Worm (Caenorhabditis elegans) whole organism, L3 larva: ENCODE measurements around the gene exc-13.
"Not testable (repeated sequence)": the region's sequence is repeated elsewhere in the genome, so short reads cannot be mapped to it uniquely, and the experiment has no call there.

Experiments used
- R02D3.7 ChIP-seq: fragments of 150-350 bp; optimal IDR thresholded peaks from 2 replicates; lab custom pipeline; 2014; ENCODE audit warnings: missing biosample characterization, missing genetic modification characterization
- ZK546.5 ChIP-seq: sonication (generic microtip); optimal IDR thresholded peaks from 2 replicates; lab custom pipeline; 2017; ENCODE audit warnings: missing biosample characterization, missing genetic modification characterization
- ama-1 ChIP-seq: fragments of 150-350 bp; optimal IDR thresholded peaks from 2 replicates; lab custom pipeline; 2018
- ceh-16 ChIP-seq: sonication (generic microtip); optimal IDR thresholded peaks from 2 replicates; lab custom pipeline; 2017; ENCODE audit warnings: missing biosample characterization, missing genetic modification characterization
- ceh-28 ChIP-seq: fragments of 150-350 bp; optimal IDR thresholded peaks from 2 replicates; lab custom pipeline; 2014; ENCODE audit warnings: missing biosample characterization, missing genetic modification reagents, missing genetic modification characterization
- ceh-9 ChIP-seq: sonication (generic microtip); optimal IDR thresholded peaks from 2 replicates; lab custom pipeline; 2018; ENCODE audit warnings: missing biosample characterization, missing genetic modification characterization
- daf-12 ChIP-seq: fragments of 150-350 bp; optimal IDR thresholded peaks from 2 replicates; lab custom pipeline; 2014; ENCODE audit warnings: missing biosample characterization, missing genetic modification reagents, missing genetic modification characterization
- egl-27 ChIP-seq: sonication (generic microtip); optimal IDR thresholded peaks from 4 replicates; lab custom pipeline; 2017; ENCODE audit warnings: missing biosample characterization, missing genetic modification reagents, missing genetic modification characterization
- egl-5 ChIP-seq: fragments of 150-350 bp; optimal IDR thresholded peaks from 2 replicates; lab custom pipeline; 2017; ENCODE audit warnings: missing biosample characterization, missing genetic modification reagents, missing genetic modification characterization, inconsistent platforms
- elt-1 ChIP-seq: fragments of 150-350 bp; optimal IDR thresholded peaks from 2 replicates; lab custom pipeline; 2014; ENCODE audit warnings: missing biosample characterization, missing genetic modification characterization
- elt-2 ChIP-seq: sonication (generic microtip); optimal IDR thresholded peaks from 2 replicates; lab custom pipeline; 2016; ENCODE audit warnings: missing genetic modification reagents, mild to moderate bottlenecking, missing genetic modification characterization, missing compliant biosample characterization
- fkh-10 ChIP-seq: sonication (generic microtip); optimal IDR thresholded peaks from 2 replicates; lab custom pipeline; 2017; ENCODE audit warnings: missing biosample characterization, missing genetic modification reagents, missing genetic modification characterization
- fkh-2 ChIP-seq: fragments of 150-350 bp; optimal IDR thresholded peaks from 2 replicates; lab custom pipeline; 2014; ENCODE audit warnings: missing biosample characterization, missing genetic modification reagents, missing genetic modification characterization
- fos-1 ChIP-seq: fragments of 150-350 bp; optimal IDR thresholded peaks from 2 replicates; lab custom pipeline; 2014; ENCODE audit warnings: missing biosample characterization, missing genetic modification characterization
- jun-1 ChIP-seq: fragments of 150-350 bp; optimal IDR thresholded peaks from 2 replicates; lab custom pipeline; 2014; ENCODE audit warnings: missing biosample characterization, missing genetic modification reagents, missing genetic modification characterization
- lin-39 ChIP-seq: fragments of 150-350 bp; optimal IDR thresholded peaks from 2 replicates; lab custom pipeline; 2018; ENCODE audit warnings: missing biosample characterization, missing genetic modification reagents, missing genetic modification characterization
- lsy-12 ChIP-seq: sonication (generic microtip); optimal IDR thresholded peaks from 2 replicates; lab custom pipeline; 2016; ENCODE audit warnings: mild to moderate bottlenecking, missing genetic modification characterization, missing compliant biosample characterization
- mdl-1 ChIP-seq: fragments of 150-350 bp; optimal IDR thresholded peaks from 2 replicates; lab custom pipeline; 2014; ENCODE audit warnings: missing biosample characterization, missing genetic modification characterization
- nhr-11 ChIP-seq: fragments of 150-350 bp; optimal IDR thresholded peaks from 2 replicates; lab custom pipeline; 2014; ENCODE audit warnings: missing biosample characterization, missing genetic modification characterization
- nhr-23 ChIP-seq: fragments of 150-350 bp; optimal IDR thresholded peaks from 2 replicates; lab custom pipeline; 2014; ENCODE audit warnings: missing biosample characterization, missing genetic modification reagents, missing genetic modification characterization
- nhr-237 ChIP-seq: fragments of 150-350 bp; optimal IDR thresholded peaks from 2 replicates; lab custom pipeline; 2014; ENCODE audit warnings: missing biosample characterization, missing genetic modification characterization
- nhr-43 ChIP-seq: sonication (generic microtip); optimal IDR thresholded peaks from 2 replicates; lab custom pipeline; 2016; ENCODE audit warnings: mild to moderate bottlenecking, missing genetic modification characterization, missing compliant biosample characterization; ENCODE audit not compliant: poor library complexity, severe bottlenecking
- nhr-67 ChIP-seq: fragments of 150-350 bp; optimal IDR thresholded peaks from 2 replicates; lab custom pipeline; 2014; ENCODE audit warnings: missing biosample characterization, missing genetic modification characterization
- nhr-76 ChIP-seq: fragments of 150-350 bp; sonication (generic microtip); optimal IDR thresholded peaks from 5 replicates; lab custom pipeline; 2014; ENCODE audit warnings: missing biosample characterization, missing genetic modification characterization
- nhr-77 ChIP-seq: fragments of 150-350 bp; optimal IDR thresholded peaks from 2 replicates; lab custom pipeline; 2014; ENCODE audit warnings: missing biosample characterization, missing genetic modification characterization
- sea-2 ChIP-seq: fragments of 150-350 bp; sonication (generic microtip); optimal IDR thresholded peaks from 4 replicates; lab custom pipeline; 2014; ENCODE audit warnings: missing biosample characterization, missing genetic modification reagents, missing genetic modification characterization
- skn-1 ChIP-seq: fragments of 150-350 bp; optimal IDR thresholded peaks from 2 replicates; lab custom pipeline; 2014; ENCODE audit warnings: missing biosample characterization, missing genetic modification characterization
- snpc-4 ChIP-seq: fragments of 150-350 bp; optimal IDR thresholded peaks from 2 replicates; lab custom pipeline; 2014; ENCODE audit warnings: missing biosample characterization, missing genetic modification characterization
- tbx-2 ChIP-seq: sonication (generic microtip); optimal IDR thresholded peaks from 2 replicates; lab custom pipeline; 2016; ENCODE audit warnings: mild to moderate bottlenecking, missing genetic modification characterization, missing compliant biosample characterization
- unc-39 ChIP-seq: sonication (generic microtip); optimal IDR thresholded peaks from 4 replicates; lab custom pipeline; 2017; ENCODE audit warnings: missing biosample characterization, missing genetic modification characterization

Gene exc-13

ce11 chrV:7343522-7343921 lies 21.5 kb upstream of the exc-13 start, which contains the start of gene srh-244:
Gene srh-244, plus strand, starts transcription at chrV:7343822.
- no peak for TF ChIP-seq elt-2 (tag; lab: Kevin White, UChicago)
- TF ChIP-seq elt-1 (tag; lab: Kevin White, UChicago), result no peak
- no peak for TF ChIP-seq jun-1
- TF ChIP-seq nhr-11 (tag; lab: Kevin White, UChicago), result no peak
- TF ChIP-seq skn-1, result no peak
- no peak for TF ChIP-seq snpc-4 (tag; lab: Kevin White, UChicago)
- TF ChIP-seq fos-1 (tag; lab: Kevin White, UChicago), result no peak
- TF ChIP-seq nhr-76, result no peak
- TF ChIP-seq lsy-12 (tag; lab: Kevin White, UChicago), result no peak
- TF ChIP-seq fkh-2, result no peak
- no peak for TF ChIP-seq unc-39
- no peak for TF ChIP-seq ceh-9 (tag; lab: Kevin White, UChicago)
- TF ChIP-seq R02D3.7 (tag; lab: Kevin White, UChicago), result no peak
- TF ChIP-seq ceh-16, result no peak
- no peak for TF ChIP-seq ZK546.5
- TF ChIP-seq ceh-28, result no peak
- TF ChIP-seq egl-5 (tag; lab: Kevin White, UChicago), result no peak
- no peak for TF ChIP-seq ama-1 (lab: Kevin White, UChicago)

- not testable (repeated sequence) for TF ChIP-seq egl-5 (tag; lab: Kevin White, UChicago); elt-1 (tag; lab: Kevin White, UChicago); fkh-2
Observed at ce11 chrV:7345494-7345893, 19.6 kb upstream of the exc-13 start, which contains the start of gene nhr-147. Gene nhr-147, plus strand, starts transcription at chrV:7345794.

- TF ChIP-seq ceh-28 (no peak), ceh-9 (tag; lab: Kevin White, UChicago) (no peak), mdl-1 (tag; lab: Kevin White, UChicago) (no peak)
Observed at ce11 chrV:7349541-7349940, 15.5 kb upstream of the exc-13 start, which contains the start of gene nhr-149. Gene nhr-149, minus strand, starts transcription at chrV:7349641.

- TF ChIP-seq tbx-2 (tag; lab: Kevin White, UChicago), result no peak
- TF ChIP-seq unc-39, result no peak
- TF ChIP-seq daf-12, result no peak
- no peak for TF ChIP-seq sea-2 (GFP tag; lab: Kevin White, UChicago)
- no peak for TF ChIP-seq jun-1
- TF ChIP-seq ceh-9 (tag; lab: Kevin White, UChicago), result no peak
- TF ChIP-seq nhr-76, result no peak
- no peak for TF ChIP-seq nhr-237 (tag; lab: Kevin White, UChicago)
- TF ChIP-seq nhr-77 (tag; lab: Kevin White, UChicago), result no peak
- TF ChIP-seq nhr-67 (tag; lab: Kevin White, UChicago), result no peak
- no peak for TF ChIP-seq nhr-11 (tag; lab: Kevin White, UChicago)
- TF ChIP-seq lsy-12 (tag; lab: Kevin White, UChicago), result no peak
- TF ChIP-seq fos-1 (tag; lab: Kevin White, UChicago), result no peak
- no peak for TF ChIP-seq fkh-10
- no peak for TF ChIP-seq ama-1 (lab: Kevin White, UChicago)
Observed at ce11 chrV:7352186-7353053, 12.6 kb upstream of the exc-13 start, which contains the start of the genes srh-231 and srh-275. Gene srh-231, minus strand, starts transcription at chrV:7352236. Gene srh-275, plus strand, starts transcription at chrV:7353003.

ce11 chrV:7353602-7354001 lies 11.4 kb upstream of the exc-13 start:
- TF ChIP-seq egl-27 (tag; lab: Kevin White, UChicago) (no peak), unc-39 (no peak), lin-39 (tag; lab: Kevin White, UChicago) (no peak), ceh-16 (no peak), nhr-76 (no peak), daf-12 (no peak), egl-5 (tag; lab: Kevin White, UChicago) (no peak), nhr-43 (tag; lab: Kevin White, UChicago) (no peak), fos-1 (tag; lab: Kevin White, UChicago) (no peak), tbx-2 (tag; lab: Kevin White, UChicago) (no peak), nhr-11 (tag; lab: Kevin White, UChicago) (no peak), sea-2 (GFP tag; lab: Kevin White, UChicago) (no peak), nhr-23 (no peak)
